Fruit fly (Drosophila melanogaster): ENCODE results near the gene bab1.

- TF ChIP-seq EcR (GFP tag; optimal IDR thresholded peaks at IDR 0.05) (no peak), usp (GFP tag; optimal IDR thresholded peaks at IDR 0.05) (no peak), Dll (optimal IDR thresholded peaks at IDR 0.05) (no peak)
Measured at dm6 chr3L:1092853-1093838, 7.7 kb downstream of the bab1 start.
